Worm (Caenorhabditis elegans) whole organism, L4 larva: ENCODE data around the gene dot-1.2.

Experiments used
- F49E8.2 ChIP-seq: sonication (generic microtip); optimal IDR thresholded peaks from 2 replicates; lab custom pipeline; 2016; ENCODE audit warnings: missing compliant biosample characterization, mild to moderate bottlenecking, missing genetic modification characterization, borderline replicate concordance
- Y48G9A.11 ChIP-seq: fragments of 200-800 bp; sonication (Bioruptor generic); IDR thresholded peaks from 2 replicates; pipeline ENCODE4 v1.3.6; 2022; ENCODE audit warnings: missing genetic modification reagents, missing genetic modification characterization, missing compliant biosample characterization
- Y75B8A.6 ChIP-seq: fragments of 200-800 bp; sonication (Bioruptor generic); IDR thresholded peaks from 2 replicates; pipeline ENCODE4 v1.3.6; 2022; ENCODE audit warnings: missing genetic modification reagents, missing genetic modification characterization, missing compliant biosample characterization
- ZK337.2 ChIP-seq: fragments of 200-800 bp; sonication (Bioruptor generic); IDR thresholded peaks from 2 replicates; pipeline ENCODE4 v1.3.6; 2022; ENCODE audit warnings: missing genetic modification reagents, missing genetic modification characterization, missing compliant biosample characterization
- aha-1 ChIP-seq: fragments of 150-350 bp; peaks from one replicate; lab custom pipeline; 2014; ENCODE audit warnings: missing biosample characterization, missing genetic modification characterization
- attf-4 ChIP-seq: sonication (generic microtip); optimal IDR thresholded peaks from 3 replicates; lab custom pipeline; 2017; ENCODE audit warnings: missing biosample characterization, missing genetic modification characterization
- ceh-44 ChIP-seq: fragments of 200-800 bp; sonication (Bioruptor generic); IDR thresholded peaks from 2 replicates; pipeline ENCODE4 v1.3.6; 2022; ENCODE audit warnings: missing genetic modification reagents, missing genetic modification characterization, missing compliant biosample characterization
- daf-16 ChIP-seq, 3 experiments: sonication (generic microtip); optimal IDR thresholded peaks; 2 replicates each; lab custom pipeline; 2016 to 2017; ENCODE audit warnings: missing genetic modification characterization in 3 of 3, missing genetic modification reagents in 3 of 3, mild to moderate bottlenecking in 2 of 3, missing compliant biosample characterization in 2 of 3, missing biosample characterization in 1 of 3, moderate library complexity in 1 of 3
- daf-19 ChIP-seq: fragments of 200-800 bp; sonication (Bioruptor generic); conservative IDR thresholded peaks from 2 replicates; pipeline ENCODE4 v1.3.6; 2022; ENCODE audit warnings: missing genetic modification characterization, missing compliant biosample characterization
- dmd-6 ChIP-seq: fragments of 200-800 bp; sonication (Bioruptor generic); IDR thresholded peaks from 2 replicates; pipeline ENCODE4 v1.3.6; 2022; ENCODE audit warnings: missing genetic modification reagents, missing genetic modification characterization, missing compliant biosample characterization
- dve-1 ChIP-seq: sonication (generic microtip); optimal IDR thresholded peaks from 2 replicates; lab custom pipeline; 2017; ENCODE audit warnings: antibody characterized with exemption, mild to moderate bottlenecking, missing genetic modification characterization, missing compliant biosample characterization; ENCODE audit not compliant: insufficient read depth
- egl-27 ChIP-seq: sonication (generic microtip); optimal IDR thresholded peaks from 3 replicates; lab custom pipeline; 2017; ENCODE audit warnings: missing biosample characterization, missing genetic modification reagents, missing genetic modification characterization
- hlh-11 ChIP-seq: fragments of 200-800 bp; sonication (Bioruptor generic); optimal IDR thresholded peaks from 2 replicates; lab custom pipeline; 2018; ENCODE audit warnings: mild to moderate bottlenecking, missing genetic modification characterization, missing compliant biosample characterization
- hlh-30 ChIP-seq: sonication (generic microtip); optimal IDR thresholded peaks from 2 replicates; lab custom pipeline; 2017; ENCODE audit warnings: antibody characterized with exemption, mild to moderate bottlenecking, missing genetic modification characterization, missing compliant biosample characterization; ENCODE audit not compliant: insufficient read depth
- lim-7 ChIP-seq: fragments of 200-800 bp; sonication (Bioruptor generic); IDR thresholded peaks from 2 replicates; pipeline ENCODE4 v1.3.6; 2022; ENCODE audit warnings: missing genetic modification characterization, missing compliant biosample characterization
- lin-1 ChIP-seq: fragments of 200-800 bp; sonication (Bioruptor generic); IDR thresholded peaks from 2 replicates; pipeline ENCODE4 v1.3.6; 2022; ENCODE audit warnings: missing genetic modification reagents, missing genetic modification characterization, missing compliant biosample characterization
- lin-13 ChIP-seq: fragments of 150-350 bp; optimal IDR thresholded peaks from 2 replicates; lab custom pipeline; 2014; ENCODE audit warnings: missing biosample characterization, missing genetic modification reagents, missing genetic modification characterization
- lin-15B ChIP-seq: fragments of 150-350 bp; sonication (generic microtip); optimal IDR thresholded peaks from 3 replicates; lab custom pipeline; 2014; ENCODE audit warnings: missing biosample characterization, missing genetic modification characterization
- lin-29 ChIP-seq: fragments of 200-800 bp; sonication (Bioruptor generic); IDR thresholded peaks from 2 replicates; pipeline ENCODE4 v1.3.6; 2022; ENCODE audit warnings: missing genetic modification reagents, missing genetic modification characterization, missing compliant biosample characterization
- lin-38 ChIP-seq: fragments of 200-800 bp; sonication (Bioruptor generic); IDR thresholded peaks from 2 replicates; pipeline ENCODE4 v1.3.6; 2022; ENCODE audit warnings: missing genetic modification reagents, missing genetic modification characterization, missing compliant biosample characterization
- mdl-1 ChIP-seq, 2 experiments: fragments of 150-350 bp in 1 of 2; sonication (generic microtip) in 1 of 2; optimal IDR thresholded peaks; 2 replicates each; lab custom pipeline; 2014 to 2017; ENCODE audit warnings: missing biosample characterization in 2 of 2, missing genetic modification characterization in 2 of 2
- mxl-3 ChIP-seq: fragments of 200-800 bp; sonication (Bioruptor generic); optimal IDR thresholded peaks from 2 replicates; lab custom pipeline; 2018; ENCODE audit warnings: mild to moderate bottlenecking, missing genetic modification characterization, missing compliant biosample characterization
- nhr-10 ChIP-seq: fragments of 150-350 bp; optimal IDR thresholded peaks from 2 replicates; lab custom pipeline; 2014; ENCODE audit warnings: missing biosample characterization, missing genetic modification characterization
- nhr-11 ChIP-seq: fragments of 150-350 bp; optimal IDR thresholded peaks from 2 replicates; lab custom pipeline; 2014; ENCODE audit warnings: missing biosample characterization, missing genetic modification characterization
- nhr-25 ChIP-seq: sonication (generic microtip); optimal IDR thresholded peaks from 2 replicates; lab custom pipeline; 2017; ENCODE audit warnings: missing genetic modification characterization, mild to moderate bottlenecking, missing compliant biosample characterization, antibody characterized with exemption, moderate library complexity, borderline replicate concordance; ENCODE audit not compliant: insufficient read depth
- nhr-28 ChIP-seq: fragments of 150-350 bp; optimal IDR thresholded peaks from 2 replicates; lab custom pipeline; 2014; ENCODE audit warnings: missing biosample characterization, missing genetic modification characterization
- nhr-41 ChIP-seq: fragments of 200-800 bp; sonication (Bioruptor generic); IDR thresholded peaks from 2 replicates; pipeline ENCODE4 v1.3.6; 2022; ENCODE audit warnings: missing genetic modification reagents, missing genetic modification characterization, missing compliant biosample characterization
- nhr-42 ChIP-seq: fragments of 200-800 bp; sonication (Bioruptor generic); IDR thresholded peaks from 2 replicates; pipeline ENCODE4 v1.3.6; 2022; ENCODE audit warnings: missing genetic modification characterization, missing compliant biosample characterization
- nhr-6 ChIP-seq: fragments of 150-350 bp; optimal IDR thresholded peaks from 2 replicates; lab custom pipeline; 2014; ENCODE audit warnings: missing biosample characterization, missing genetic modification characterization
- nhr-76 ChIP-seq: fragments of 150-350 bp; optimal IDR thresholded peaks from 2 replicates; lab custom pipeline; 2014; ENCODE audit warnings: missing biosample characterization, missing genetic modification characterization
- pha-4 ChIP-seq, 2 experiments: fragments of 150-350 bp in 1 of 2; fragments of 200-800 bp in 1 of 2; sonication (Bioruptor generic) in 1 of 2; IDR thresholded peaks in 1 of 2; optimal IDR thresholded peaks in 1 of 2; 2 replicates each; pipeline versions ENCODE4 v1.3.6 to Lab custom; 2014 to 2022; ENCODE audit warnings: missing genetic modification characterization in 2 of 2, missing genetic modification reagents in 2 of 2, missing biosample characterization in 1 of 2, missing compliant biosample characterization in 1 of 2
- pqm-1 ChIP-seq: sonication (generic microtip); optimal IDR thresholded peaks from 2 replicates; lab custom pipeline; 2017; ENCODE audit warnings: missing biosample characterization, missing genetic modification characterization
- rbr-2 ChIP-seq: sonication (generic microtip); optimal IDR thresholded peaks from 2 replicates; lab custom pipeline; 2016; ENCODE audit warnings: missing genotype, missing genetic modification characterization, missing compliant biosample characterization
- snpc-4 ChIP-seq: fragments of 150-350 bp; optimal IDR thresholded peaks from 2 replicates; lab custom pipeline; 2014; ENCODE audit warnings: missing biosample characterization, missing genetic modification characterization
- spr-1 ChIP-seq: sonication (generic microtip); optimal IDR thresholded peaks from 2 replicates; lab custom pipeline; 2016; ENCODE audit warnings: mild to moderate bottlenecking, missing genetic modification characterization, missing compliant biosample characterization
- tag-97 ChIP-seq: fragments of 200-800 bp; sonication (Bioruptor generic); IDR thresholded peaks from 2 replicates; pipeline ENCODE4 v1.3.6; 2022; ENCODE audit warnings: missing genetic modification characterization, missing compliant biosample characterization
- unc-62 ChIP-seq, 3 experiments: fragments of 150-350 bp in 1 of 3; sonication (generic microtip); optimal IDR thresholded peaks in 2 of 3; peaks in 1 of 3; 1 replicate in 1 of 3; 2 replicates in 2 of 3; lab custom pipeline; 2014 to 2017; ENCODE audit warnings: missing biosample characterization in 3 of 3, missing genetic modification characterization in 3 of 3, missing genetic modification reagents in 3 of 3, missing genotype in 1 of 3
- zip-11 ChIP-seq: fragments of 200-800 bp; sonication (Bioruptor generic); IDR thresholded peaks from 2 replicates; pipeline ENCODE4 v1.3.6; 2022; ENCODE audit warnings: missing genetic modification characterization, missing compliant biosample characterization
- ztf-11 ChIP-seq: fragments of 150-350 bp; optimal IDR thresholded peaks from 2 replicates; lab custom pipeline; 2014; ENCODE audit warnings: missing biosample characterization, missing genetic modification characterization

The dot-1.2 gene

DNA sequence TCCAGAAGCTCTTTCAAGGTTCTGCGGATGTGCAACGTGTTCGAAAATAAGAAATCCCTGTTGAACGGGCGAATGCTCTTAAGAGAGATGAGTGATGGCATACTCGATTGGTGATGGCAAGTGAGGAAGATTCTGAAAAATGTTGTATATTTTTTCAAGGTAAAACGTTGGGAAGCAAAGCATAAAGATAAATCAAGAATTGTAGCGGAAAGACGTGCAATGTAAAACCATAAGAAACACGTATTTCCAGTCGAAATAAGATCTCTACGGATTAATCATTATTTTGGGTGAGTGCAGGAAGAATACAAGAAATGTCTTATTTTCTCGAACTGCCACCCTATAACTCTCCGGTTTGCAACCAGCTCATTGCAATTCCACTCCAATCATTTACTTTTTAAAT, at the start of gene dot-1.2:
Gene dot-1.2 (minus strand): TSS at position 101 of the 400 bp plus-strand sequence.
- TF ChIP-seq ztf-11 (tag; lab: Kevin White, UChicago) (no peak), lin-13 (GFP tag; lab: Kevin White, UChicago) (no peak), lin-1 (GFP tag; lab: Robert Waterston, UW) (no peak), unc-62 (GFP tag; optimal IDR thresholded peaks at IDR 0.05 in 1 of 2; lab: Kevin White, UChicago) (peak in 1 of 2 experiments; percentile 43), unc-62 (tag; optimal IDR thresholded peaks at IDR 0.05; lab: Kevin White, UChicago) (no peak), nhr-42 (no peak), Y75B8A.6 (GFP tag; lab: Robert Waterston, UW) (no peak), mxl-3 (GFP tag; lab: Kevin White, UChicago) (no peak)

DNA sequence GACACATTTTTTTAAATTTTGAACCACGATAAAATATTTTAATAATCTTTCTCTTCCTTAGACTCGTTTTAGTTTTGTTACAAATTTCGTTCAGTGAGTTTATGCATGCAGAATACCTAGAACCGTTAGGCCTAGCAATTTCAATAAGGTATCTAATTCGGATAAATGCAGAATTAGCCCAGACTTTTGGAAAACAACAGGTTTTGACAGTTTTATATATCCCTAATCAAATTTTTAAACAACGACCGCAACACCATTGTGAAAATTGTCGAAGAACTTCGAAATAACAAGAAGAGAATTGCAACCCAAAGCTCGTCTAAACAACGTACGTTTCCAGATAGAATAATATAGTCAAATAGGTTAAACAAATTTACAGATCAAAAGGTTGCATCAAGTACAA, 48.8 kb upstream of the dot-1.2 start, which contains the start of gene Y62H9A.16:
Gene Y62H9A.16 (plus strand): TSS at position 301 of the 400 bp plus-strand sequence.
- TF ChIP-seq aha-1, result peak; percentile 46
- TF ChIP-seq snpc-4 (tag; lab: Kevin White, UChicago), result no peak
- TF ChIP-seq nhr-41, result no peak

DNA sequence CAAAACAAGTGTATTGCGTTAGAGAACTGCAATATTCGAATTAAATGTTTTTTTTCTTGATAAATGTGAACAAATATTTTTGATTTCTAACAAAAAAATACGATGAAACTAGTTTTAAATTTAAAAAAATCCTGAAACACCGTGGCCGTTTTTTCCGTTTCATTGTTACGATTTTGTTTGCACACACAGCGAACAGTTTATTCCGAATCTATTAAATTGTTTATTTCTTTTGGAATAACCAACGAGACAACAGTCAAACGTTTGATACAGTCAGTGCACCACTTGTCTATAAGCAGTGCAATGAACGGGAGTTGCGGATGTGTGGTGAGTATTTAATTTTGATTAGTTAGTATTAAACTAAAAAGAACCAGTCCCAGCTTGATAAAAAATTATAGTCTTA, 47.5 kb upstream of the dot-1.2 start, which contains the start of gene Y62H9A.13:
Gene Y62H9A.13 (plus strand): TSS at position 301 of the 400 bp plus-strand sequence.
- no peak for TF ChIP-seq lin-38 (GFP tag; lab: Robert Waterston, UW)
- TF ChIP-seq nhr-25, result no peak
- TF ChIP-seq nhr-10 (tag; lab: Kevin White, UChicago), result no peak
- TF ChIP-seq Y75B8A.6 (GFP tag; lab: Robert Waterston, UW), result no peak
- no peak for TF ChIP-seq daf-19 (GFP tag; lab: Robert Waterston, UW)
- no peak for TF ChIP-seq ceh-44 (GFP tag; lab: Robert Waterston, UW)

DNA sequence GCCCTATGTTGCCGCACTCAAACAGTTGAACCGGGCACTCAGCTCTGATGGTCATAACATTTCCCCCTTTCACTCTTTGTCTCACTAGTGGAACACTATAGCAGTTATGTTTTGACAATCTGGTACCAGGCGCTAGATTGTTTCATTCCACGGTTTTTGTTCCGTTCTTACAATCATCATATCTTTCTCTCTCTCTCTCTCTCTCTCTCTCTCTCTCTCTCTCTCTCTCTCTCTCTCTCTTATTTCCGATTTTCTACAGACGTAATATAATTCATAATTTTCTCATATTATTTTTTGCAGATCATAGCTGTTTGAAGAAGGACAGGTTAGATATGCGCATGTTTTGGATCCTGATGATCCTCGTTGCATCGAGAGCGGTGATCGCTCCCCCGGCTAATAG, 44.7 kb upstream of the dot-1.2 start, which contains the start of gene Y62H9A.12:
Gene Y62H9A.12 (plus strand): TSS at position 301 of the 400 bp plus-strand sequence.
- TF ChIP-seq lim-7 (GFP tag; lab: Robert Waterston, UW), result no peak
- TF ChIP-seq spr-1 (tag; lab: Kevin White, UChicago), result no peak
- no peak for TF ChIP-seq pha-4 (GFP tag; IDR thresholded peaks at IDR 0.05; lab: Robert Waterston, UW)
- TF ChIP-seq pha-4 (tag; optimal IDR thresholded peaks at IDR 0.05; lab: Kevin White, UChicago), result no peak
- no peak for TF ChIP-seq lin-15B
- TF ChIP-seq rbr-2 (tag; lab: Kevin White, UChicago), result no peak
- TF ChIP-seq ZK337.2 (GFP tag; lab: Robert Waterston, UW), result no peak
- TF ChIP-seq nhr-6 (tag; lab: Kevin White, UChicago), result no peak
- no peak for TF ChIP-seq lin-29 (GFP tag; lab: Robert Waterston, UW)
- no peak for TF ChIP-seq lin-1 (GFP tag; lab: Robert Waterston, UW)
- TF ChIP-seq snpc-4 (tag; lab: Kevin White, UChicago), result no peak
- TF ChIP-seq nhr-11, result no peak

DNA sequence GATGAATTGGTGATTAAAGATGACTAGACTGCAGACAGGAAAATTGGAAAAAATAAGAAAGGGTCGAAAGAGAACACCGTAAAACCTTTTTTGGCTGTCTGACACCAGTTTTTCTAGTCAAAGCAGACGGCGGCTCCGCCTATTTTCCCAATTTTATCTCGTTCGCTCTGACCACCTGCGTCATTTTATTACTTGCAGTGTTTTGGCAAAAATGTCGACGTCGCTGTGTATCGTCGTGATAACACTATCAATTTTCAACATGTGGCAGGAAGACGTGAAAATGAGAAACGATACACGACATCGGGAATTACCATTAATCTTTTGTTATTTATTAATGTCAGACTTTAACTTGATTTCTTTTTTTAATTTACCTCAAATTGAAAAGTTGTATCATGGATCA, 40.9 kb upstream of the dot-1.2 start, which contains the start of gene Y62H9A.15:
Gene Y62H9A.15 (minus strand): TSS at position 100 of the 400 bp plus-strand sequence.
- TF ChIP-seq hlh-30 (tag; lab: Kevin White, UChicago) (no peak), spr-1 (tag; lab: Kevin White, UChicago) (no peak), attf-4 (tag; lab: Kevin White, UChicago) (no peak), nhr-76 (tag; lab: Kevin White, UChicago) (no peak), zip-11 (no peak), tag-97 (GFP tag; lab: Robert Waterston, UW) (no peak), daf-16 (GFP tag; optimal IDR thresholded peaks at IDR 0.05; lab: Kevin White, UChicago) (no peak), daf-16 (tag; optimal IDR thresholded peaks at IDR 0.05; lab: Kevin White, UChicago) (peak; percentile 58), F49E8.2 (tag; lab: Kevin White, UChicago) (no peak), nhr-28 (tag; lab: Kevin White, UChicago) (peak; percentile 19), egl-27 (tag; lab: Kevin White, UChicago) (no peak), mdl-1 (tag; optimal IDR thresholded peaks at IDR 0.05; lab: Kevin White, UChicago) (peak in 1 of 2 experiments; percentile 25), dve-1 (tag; lab: Kevin White, UChicago) (peak; percentile 18), dmd-6 (peak; percentile 33; the same call in 1 of the 2 replicates), Y48G9A.11 (GFP tag; lab: Robert Waterston, UW) (no peak), hlh-11 (peak; percentile 28), aha-1 (peak; percentile 6), pqm-1 (peak; percentile 17)
